Fruit fly (Drosophila melanogaster): ENCODE data around the gene aay.

aay gene

dm6 chr3L:9441907-9442479 is 18.9 kb downstream of the aay start, which contains the start of the genes Bet3 and Nf-YA (continued):
- TF ChIP-seq CG8290 (GFP tag; optimal IDR thresholded peaks at IDR 0.05) (peak; percentile 80), CG8290 (tag; optimal IDR thresholded peaks at IDR 0.05) (peak in 1 of 2 experiments; percentile 73), NC2α (GFP tag; optimal IDR thresholded peaks at IDR 0.05) (no peak), ERR (GFP tag; optimal IDR thresholded peaks at IDR 0.05) (no peak), Ravus (GFP tag; IDR thresholded peaks at IDR 0.05) (no peak), CG2116 (GFP tag; optimal IDR thresholded peaks at IDR 0.05) (peak; percentile 96), Meics (GFP tag; optimal IDR thresholded peaks at IDR 0.05) (peak; percentile 49), ranshi (GFP tag; IDR thresholded peaks at IDR 0.05) (peak; percentile 32; the same call in 1 of the 2 replicates), CG3995 (GFP tag; optimal IDR thresholded peaks at IDR 0.05) (peak; percentile 96), Side (GFP tag; optimal IDR thresholded peaks at IDR 0.05) (peak; percentile 8), Med (GFP tag) (peak; percentile 94), Hr51 (GFP tag; optimal IDR thresholded peaks at IDR 0.05) (peak; percentile 16 to 57), Myb (GFP tag; optimal IDR thresholded peaks at IDR 0.05) (peak; percentile 98), Jarid2 (GFP tag; optimal IDR thresholded peaks at IDR 0.05) (peak; percentile 20), Nf-YC (tag; optimal IDR thresholded peaks at IDR 0.05) (peak; percentile 43), CG4854 (GFP tag; optimal IDR thresholded peaks at IDR 0.05) (peak; percentile 8), Atf3 (GFP tag; optimal IDR thresholded peaks at IDR 0.05) (peak; percentile 24), CG7786 (GFP tag; optimal IDR thresholded peaks at IDR 0.05) (peak; percentile 51), twi (tag; optimal IDR thresholded peaks at IDR 0.05) (no peak), CG17186 (GFP tag; optimal IDR thresholded peaks at IDR 0.05) (peak; percentile 31), Fer1 (GFP tag; optimal IDR thresholded peaks at IDR 0.05) (peak; percentile 3), CG30431 (GFP tag; optimal IDR thresholded peaks at IDR 0.05) (peak; percentile 3), mld (GFP tag; IDR thresholded peaks at IDR 0.05; ENCODE audit: partially characterized antibody) (peak; percentile 62; the same call in 1 of the 3 replicates), rib (GFP tag; IDR thresholded peaks at IDR 0.05) (peak; percentile 35; the same call in 1 of the 2 replicates), chm (GFP tag; IDR thresholded peaks at IDR 0.05) (peak; percentile 53; the same call in 1 of the 2 replicates), CG2120 (GFP tag; optimal IDR thresholded peaks at IDR 0.05) (peak; percentile 63), gsb-n (tag; optimal IDR thresholded peaks at IDR 0.05) (peak; percentile 26), CG3281 (GFP tag; optimal IDR thresholded peaks at IDR 0.05) (peak; percentile 40), fu2 (GFP tag; optimal IDR thresholded peaks at IDR 0.05) (peak; percentile 41), CG8944 (GFP tag; optimal IDR thresholded peaks at IDR 0.05) (peak; percentile 69), fd102C (GFP tag; optimal IDR thresholded peaks at IDR 0.05) (peak; percentile 11), CG34422 (GFP tag; IDR thresholded peaks at IDR 0.05) (peak; percentile 67; the same call in 2 of the 3 replicates), ind (GFP tag; optimal IDR thresholded peaks at IDR 0.05) (peak; percentile 61), luna (GFP tag; optimal IDR thresholded peaks at IDR 0.05) (peak; percentile 77), h (optimal IDR thresholded peaks at IDR 0.05) (no peak), CG30020 (tag; optimal IDR thresholded peaks at IDR 0.05) (peak; percentile 68), al (GFP tag; IDR thresholded peaks at IDR 0.05) (peak; percentile 59; the same call in 1 of the 2 replicates), Awh (GFP tag; IDR thresholded peaks at IDR 0.05) (no peak), bcd (GFP tag; optimal IDR thresholded peaks at IDR 0.05) (peak; percentile 55), CG9437 (GFP tag; optimal IDR thresholded peaks at IDR 0.05) (no peak), prd (optimal IDR thresholded peaks at IDR 0.05) (no peak), prd (GFP tag; IDR thresholded peaks at IDR 0.05) (peak; percentile 64; the same call in 2 of the 3 replicates), CG18619 (GFP tag; optimal IDR thresholded peaks at IDR 0.05) (peak; percentile 34), Kr (GFP tag; optimal IDR thresholded peaks at IDR 0.05) (no peak), Gug (GFP tag; IDR thresholded peaks at IDR 0.05) (peak; percentile 81), CG7928 (GFP tag; optimal IDR thresholded peaks at IDR 0.05) (peak; percentile 97), CG14667 (GFP tag; IDR thresholded peaks at IDR 0.05) (no peak; the same call in 1 of the 2 replicates), bsh (GFP tag; optimal IDR thresholded peaks at IDR 0.05) (peak in 1 of 2 experiments; percentile 28), Opbp (GFP tag; IDR thresholded peaks at IDR 0.05; ENCODE audit: partially characterized antibody) (peak; percentile 83), lab (GFP tag; optimal IDR thresholded peaks at IDR 0.05) (peak; percentile 32), NC2β (GFP tag; optimal IDR thresholded peaks at IDR 0.05) (peak; percentile 25)

All from whole organism, embryonic.